Fruit fly (Drosophila melanogaster) S2 (cell line): ENCODE results near the gene CG5645.

ENCODE experiments used
- CG8478 ChIP-seq: fragments of >200 bp; optimal IDR thresholded peaks from 2 replicates; lab custom pipeline; 2018
- CTCF ChIP-seq, 2 experiments: fragments of >200 bp; optimal IDR thresholded peaks; 2 replicates each; lab custom pipeline; 2018

dm6 chr3L:12149024-12149423, 12.5 kb upstream of the CG5645 start, which contains the start of gene CG32099:
- no peak for TF ChIP-seq CTCF (optimal IDR thresholded peaks at IDR 0.05; lab: Kevin White, UChicago)
- no peak for TF ChIP-seq CG8478
